Fruit fly (Drosophila melanogaster) whole organism, embryonic: Measurements from ENCODE around the gene CG5973.

Experiments used
- CG2712 ChIP-seq: fragments of 200-800 bp; optimal IDR thresholded peaks from 3 replicates; lab custom pipeline; 2019; ENCODE audit warnings: missing biosample characterization, mild to moderate bottlenecking, missing genetic modification characterization, moderate library complexity
- CG2889 ChIP-seq: fragments of 200-800 bp; sonication (Bioruptor generic); IDR thresholded peaks from 3 replicates; pipeline ENCODE4 v1.3.6; 2022; ENCODE audit warnings: missing biosample characterization, missing genetic modification characterization
- CG30403 ChIP-seq: fragments of 200-800 bp; sonication (Bioruptor generic); optimal IDR thresholded peaks from 3 replicates; lab custom pipeline; 2016; ENCODE audit warnings: missing biosample characterization, missing genetic modification characterization
- CG6683 ChIP-seq: fragments of 200-800 bp; sonication (Bioruptor generic); optimal IDR thresholded peaks from 2 replicates; lab custom pipeline; 2017; ENCODE audit warnings: missing biosample characterization, mild to moderate bottlenecking, missing genetic modification characterization, missing genetic modification reagents
- Gug ChIP-seq: fragments of 200-800 bp; sonication (Bioruptor generic); IDR thresholded peaks from 4 replicates; pipeline ENCODE4 v1.3.6; 2022; ENCODE audit warnings: missing biosample characterization, missing genetic modification characterization
- Hr78 ChIP-seq, 2 experiments: fragments of 200-800 bp in 1 of 2; fragments of >200 bp in 1 of 2; sonication (Bioruptor generic) in 1 of 2; optimal IDR thresholded peaks; 2 replicates each; lab custom pipeline; 2017 to 2019; ENCODE audit warnings: missing biosample characterization in 2 of 2, missing genetic modification characterization in 2 of 2, mild to moderate bottlenecking in 1 of 2, moderate library complexity in 1 of 2
- ara ChIP-seq: fragments of 200-800 bp; sonication (Bioruptor generic); IDR thresholded peaks from 2 replicates; pipeline ENCODE4 v1.3.6; 2022; ENCODE audit warnings: missing biosample characterization, missing genetic modification characterization
- exex ChIP-seq: fragments of 200-800 bp; sonication (Bioruptor generic); optimal IDR thresholded peaks from 4 replicates; lab custom pipeline; 2018; ENCODE audit warnings: missing biosample characterization, mild to moderate bottlenecking, missing genetic modification characterization, moderate library complexity
- hth ChIP-seq: fragments of >200 bp; optimal IDR thresholded peaks from 2 replicates; lab custom pipeline; 2017; ENCODE audit warnings: inconsistent platforms

dm6 chr2L:7436492-7437324 is 584 bp upstream of the CG5973 start:
- peak; percentile 50; the same call in 1 of the 2 replicates for TF ChIP-seq ara
- no peak for TF ChIP-seq hth (lab: Kevin White, UChicago)
- TF ChIP-seq Gug (GFP tag; lab: Robert Waterston, UW) = no peak
- TF ChIP-seq CG2889 (GFP tag; lab: Robert Waterston, UW) = peak; percentile 47; the same call in 1 of the 3 replicates
- TF ChIP-seq CG2712 (tag; lab: Kevin White, UChicago) = no peak
- TF ChIP-seq Hr78 (GFP tag; optimal IDR thresholded peaks at IDR 0.05; lab: Kevin White, UChicago) = no peak
- peak; percentile 55 for TF ChIP-seq CG6683 (GFP tag; lab: Kevin White, UChicago)
- peak; percentile 38 for TF ChIP-seq CG30403 (GFP tag; lab: Kevin White, UChicago)
- TF ChIP-seq exex (tag; lab: Kevin White, UChicago) = peak; percentile 90
